Worm (Caenorhabditis elegans): ENCODE measurements around the gene C55C3.3.

C55C3.3 gene

ce11 chrIV:5662073-5662472 is 23.0 kb upstream of the C55C3.3 start:
- no peak for TF ChIP-seq tbx-37 (GFP tag; conservative IDR thresholded peaks at IDR 0.05)
- TF ChIP-seq flt-1 (GFP tag; IDR thresholded peaks at IDR 0.05), result no peak
- TF ChIP-seq ets-7 (tag; optimal IDR thresholded peaks at IDR 0.05), result no peak
- TF ChIP-seq sea-1 (GFP tag; conservative IDR thresholded peaks at IDR 0.05), result no peak
- no peak for TF ChIP-seq pes-1 (GFP tag; IDR thresholded peaks at IDR 0.05)
- no peak for TF ChIP-seq hnd-1 (tag; optimal IDR thresholded peaks at IDR 0.05)
- TF ChIP-seq aly-1 (tag; optimal IDR thresholded peaks at IDR 0.05), result no peak
- no peak for TF ChIP-seq F13C5.2 (tag; optimal IDR thresholded peaks at IDR 0.05)
- TF ChIP-seq scrt-1 (GFP tag; IDR thresholded peaks at IDR 0.05), result no peak
- no peak for TF ChIP-seq hmbx-1 (tag; optimal IDR thresholded peaks at IDR 0.05)
- TF ChIP-seq tbx-11 (GFP tag; IDR thresholded peaks at IDR 0.05), result no peak
- no peak for TF ChIP-seq tra-4 (tag; optimal IDR thresholded peaks at IDR 0.05)
- no peak for TF ChIP-seq ceh-36 (tag; optimal IDR thresholded peaks at IDR 0.05)

- TF ChIP-seq ceh-13 (GFP tag; optimal IDR thresholded peaks at IDR 0.05) (no peak), tbx-11 (GFP tag; IDR thresholded peaks at IDR 0.05) (no peak), hnd-1 (tag; optimal IDR thresholded peaks at IDR 0.05) (no peak), hmg-4 (GFP tag; optimal IDR thresholded peaks at IDR 0.05) (no peak), ama-1 (optimal IDR thresholded peaks at IDR 0.05) (no peak), B0310.2 (tag; optimal IDR thresholded peaks at IDR 0.05) (no peak), ets-7 (tag; optimal IDR thresholded peaks at IDR 0.05) (no peak), tbx-37 (GFP tag; conservative IDR thresholded peaks at IDR 0.05) (no peak), ceh-36 (tag; optimal IDR thresholded peaks at IDR 0.05) (no peak), F13C5.2 (tag; optimal IDR thresholded peaks at IDR 0.05) (no peak), flt-1 (GFP tag; IDR thresholded peaks at IDR 0.05) (no peak), pes-1 (GFP tag; IDR thresholded peaks at IDR 0.05) (no peak), tra-4 (tag; optimal IDR thresholded peaks at IDR 0.05) (no peak), aly-1 (tag; optimal IDR thresholded peaks at IDR 0.05) (no peak), scrt-1 (GFP tag; IDR thresholded peaks at IDR 0.05) (no peak), sea-1 (GFP tag; conservative IDR thresholded peaks at IDR 0.05) (no peak), hmbx-1 (tag; optimal IDR thresholded peaks at IDR 0.05) (no peak)
These were observed 22.2 kb upstream of the C55C3.3 start for ce11 chrIV:5662886-5663285.

DNA sequence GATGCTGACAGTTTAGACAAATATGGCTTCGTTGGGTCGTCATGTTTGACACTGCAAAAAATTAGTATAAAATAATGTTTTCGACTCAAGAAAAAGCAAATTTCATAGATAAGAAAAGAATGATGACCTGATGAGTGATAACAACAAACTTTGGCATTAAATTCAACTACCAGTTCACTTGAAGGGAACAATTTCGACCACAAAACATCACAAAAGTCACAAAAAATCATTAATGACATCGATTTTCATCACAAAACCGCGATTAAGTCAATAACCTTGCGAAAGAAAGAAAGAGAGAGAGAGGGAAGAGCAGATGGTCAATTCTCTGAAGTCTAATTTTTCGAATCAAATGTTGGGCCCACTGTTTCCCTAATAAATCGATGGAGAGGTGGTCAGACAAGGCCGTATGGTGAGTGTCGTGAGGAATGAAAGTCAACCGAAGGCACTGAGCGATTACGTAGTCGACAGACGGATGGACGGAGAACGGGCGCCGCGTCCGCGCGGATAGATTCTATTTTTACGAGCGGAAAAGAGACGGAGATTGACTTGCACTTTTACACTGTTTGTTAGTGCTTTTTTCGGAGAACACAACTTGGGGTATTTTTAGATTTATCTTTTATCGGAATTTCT is 20.6 kb upstream of the C55C3.3 start, which contains the start of gene bec-1:
bec-1 (minus strand) TSS at position 51 of the 630 bp plus-strand sequence.
- no peak for TF ChIP-seq hmg-4 (GFP tag; optimal IDR thresholded peaks at IDR 0.05)
- no peak for TF ChIP-seq B0310.2 (tag; optimal IDR thresholded peaks at IDR 0.05)

DNA sequence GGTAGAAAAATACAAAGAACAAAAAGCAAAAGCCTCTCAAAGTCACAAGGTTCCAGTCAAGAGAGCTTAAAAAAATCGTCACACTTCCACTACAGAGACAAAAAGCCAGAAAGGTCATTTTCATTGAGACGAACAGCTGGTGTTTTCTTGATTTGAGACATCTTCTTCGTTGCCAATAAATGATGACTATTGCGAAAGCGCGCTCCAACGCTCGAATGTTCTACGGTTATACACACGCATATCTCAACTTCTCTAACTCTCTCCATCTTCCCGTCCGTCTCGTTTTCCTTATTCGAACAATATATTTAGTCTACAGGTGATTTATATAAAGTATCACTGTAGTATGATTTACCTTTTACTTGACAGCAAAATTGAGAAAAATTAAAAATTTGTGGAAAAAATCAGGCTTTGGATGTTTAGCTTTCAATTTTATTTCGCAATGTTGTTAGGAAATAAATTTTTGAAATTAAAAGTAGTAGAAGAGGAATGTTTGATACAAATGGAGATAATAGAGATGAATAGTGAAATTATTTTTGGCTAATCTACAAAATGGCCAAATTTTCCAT is 19.7 kb upstream of the C55C3.3 start:
- TF ChIP-seq hnd-1 (tag; optimal IDR thresholded peaks at IDR 0.05) (no peak), ceh-36 (tag; optimal IDR thresholded peaks at IDR 0.05) (no peak), tra-4 (tag; optimal IDR thresholded peaks at IDR 0.05) (no peak), tbx-11 (GFP tag; IDR thresholded peaks at IDR 0.05) (no peak), ets-7 (tag; optimal IDR thresholded peaks at IDR 0.05) (no peak), B0310.2 (tag; optimal IDR thresholded peaks at IDR 0.05) (no peak), hmbx-1 (tag; optimal IDR thresholded peaks at IDR 0.05) (no peak), ceh-13 (GFP tag; optimal IDR thresholded peaks at IDR 0.05) (no peak), scrt-1 (GFP tag; IDR thresholded peaks at IDR 0.05) (no peak), ama-1 (optimal IDR thresholded peaks at IDR 0.05) (no peak), sea-1 (GFP tag; conservative IDR thresholded peaks at IDR 0.05) (no peak), F13C5.2 (tag; optimal IDR thresholded peaks at IDR 0.05) (no peak)

ce11 chrIV:5666115-5667028 is 18.7 kb upstream of the C55C3.3 start:
- no peak for TF ChIP-seq tbx-11 (GFP tag; IDR thresholded peaks at IDR 0.05)
- no peak for TF ChIP-seq flt-1 (GFP tag; IDR thresholded peaks at IDR 0.05)
- no peak for TF ChIP-seq pes-1 (GFP tag; IDR thresholded peaks at IDR 0.05)
- no peak for TF ChIP-seq F13C5.2 (tag; optimal IDR thresholded peaks at IDR 0.05)

DNA sequence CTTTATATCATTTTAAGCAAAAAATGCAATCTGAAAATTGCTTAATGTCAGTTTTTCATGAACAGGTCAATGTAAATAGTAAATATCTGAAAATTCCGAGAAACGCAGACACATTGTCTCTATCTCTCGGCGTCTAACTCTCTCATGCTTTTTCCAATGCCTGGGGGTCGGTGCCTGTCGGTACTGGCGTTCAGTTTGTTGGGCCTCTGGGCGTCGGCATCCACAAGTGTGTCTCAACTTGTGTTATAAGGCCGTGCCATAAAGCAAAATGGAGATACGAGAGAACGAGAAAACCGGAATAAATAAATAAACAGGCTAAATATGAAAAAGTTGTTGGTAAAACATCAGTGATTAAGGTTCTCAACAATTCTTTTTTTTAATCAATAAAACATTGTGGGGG is 17.9 kb upstream of the C55C3.3 start:
- no peak for TF ChIP-seq tbx-11 (GFP tag; IDR thresholded peaks at IDR 0.05)

DNA sequence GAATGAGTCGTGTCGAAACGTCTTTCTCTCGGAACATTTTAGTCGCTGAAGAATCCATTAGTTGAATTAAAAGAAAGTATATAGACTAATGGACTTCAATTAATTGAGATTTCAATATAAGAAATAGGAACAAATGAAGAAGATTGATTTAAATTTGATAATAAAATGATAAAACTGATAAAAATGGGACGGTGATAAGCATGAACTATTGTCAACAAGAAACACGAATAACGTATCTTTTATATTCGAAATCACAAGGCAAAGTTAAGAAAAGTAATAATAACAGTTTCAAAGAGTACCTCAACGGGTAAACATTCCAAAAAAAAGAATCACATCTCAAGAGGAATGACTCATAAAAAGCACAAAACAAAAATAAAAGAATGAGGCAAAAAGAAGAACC is 15.6 kb upstream of the C55C3.3 start, which contains the start of gene T19E7.6:
T19E7.6 (minus strand) TSS at position 45 of the 400 bp plus-strand sequence.
- TF ChIP-seq pes-1 (GFP tag; IDR thresholded peaks at IDR 0.05), result no peak
- no peak for TF ChIP-seq ceh-13 (GFP tag; optimal IDR thresholded peaks at IDR 0.05)
- TF ChIP-seq hnd-1 (tag; optimal IDR thresholded peaks at IDR 0.05), result no peak
- TF ChIP-seq F13C5.2 (tag; optimal IDR thresholded peaks at IDR 0.05), result no peak
- TF ChIP-seq ceh-36 (tag; optimal IDR thresholded peaks at IDR 0.05), result no peak
- no peak for TF ChIP-seq flt-1 (GFP tag; IDR thresholded peaks at IDR 0.05)
- no peak for TF ChIP-seq hmbx-1 (tag; optimal IDR thresholded peaks at IDR 0.05)
- no peak for TF ChIP-seq B0310.2 (tag; optimal IDR thresholded peaks at IDR 0.05)
- TF ChIP-seq ets-7 (tag; optimal IDR thresholded peaks at IDR 0.05), result no peak
- no peak for TF ChIP-seq aly-1 (tag; optimal IDR thresholded peaks at IDR 0.05)
- TF ChIP-seq sea-1 (GFP tag; conservative IDR thresholded peaks at IDR 0.05), result no peak
- no peak for TF ChIP-seq tbx-37 (GFP tag; conservative IDR thresholded peaks at IDR 0.05)
- TF ChIP-seq scrt-1 (GFP tag; IDR thresholded peaks at IDR 0.05), result no peak
- no peak for TF ChIP-seq tra-4 (tag; optimal IDR thresholded peaks at IDR 0.05)
- no peak for TF ChIP-seq ama-1 (optimal IDR thresholded peaks at IDR 0.05)
- no peak for TF ChIP-seq tbx-11 (GFP tag; IDR thresholded peaks at IDR 0.05)
- TF ChIP-seq hmg-4 (GFP tag; optimal IDR thresholded peaks at IDR 0.05), result no peak

Data from whole organism, early embryonic.